Worm (Caenorhabditis elegans): ENCODE data around the gene cdh-9.

The cdh-9 gene

DNA sequence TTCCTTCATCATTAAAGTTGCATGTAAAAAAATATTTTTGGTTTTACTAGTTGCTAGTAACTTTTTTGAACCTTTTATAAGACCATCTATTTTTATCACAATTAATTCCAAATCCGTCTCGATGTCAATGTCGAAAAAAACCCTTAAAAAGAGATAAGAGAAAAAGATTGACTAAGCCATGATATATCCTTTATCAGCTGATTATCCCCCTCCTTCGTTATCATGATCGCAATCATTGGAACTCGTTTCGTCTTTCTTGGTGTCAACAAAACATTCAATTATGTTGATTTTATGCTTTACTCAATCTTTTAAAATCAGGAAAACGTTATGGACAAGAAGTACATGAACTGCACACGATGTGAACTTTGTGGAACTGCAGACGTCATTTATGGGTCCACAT, 36.9 kb upstream of the cdh-9 start, which contains the start of gene K08B5.1:
Gene K08B5.1 (plus strand): TSS at position 318 of the 400 bp plus-strand sequence.
- no peak for TF ChIP-seq ceh-82 (tag; optimal IDR thresholded peaks at IDR 0.05)
- no peak for TF ChIP-seq crh-2 (tag; optimal IDR thresholded peaks at IDR 0.05)
- TF ChIP-seq ZK546.5 (tag; optimal IDR thresholded peaks at IDR 0.05): no peak
- no peak for TF ChIP-seq nhr-23 (tag; optimal IDR thresholded peaks at IDR 0.05)
- no peak for TF ChIP-seq nhr-10 (tag; optimal IDR thresholded peaks at IDR 0.05)
- TF ChIP-seq sma-9 (GFP tag; optimal IDR thresholded peaks at IDR 0.05): peak; percentile 25
- no peak for TF ChIP-seq sma-9 (tag; optimal IDR thresholded peaks at IDR 0.05)
- TF ChIP-seq unc-39 (tag; optimal IDR thresholded peaks at IDR 0.05): no peak
- peak; percentile 18 for TF ChIP-seq nhr-21 (tag; optimal IDR thresholded peaks at IDR 0.05)
- no peak for TF ChIP-seq lsy-2 (tag; optimal IDR thresholded peaks at IDR 0.05)

DNA sequence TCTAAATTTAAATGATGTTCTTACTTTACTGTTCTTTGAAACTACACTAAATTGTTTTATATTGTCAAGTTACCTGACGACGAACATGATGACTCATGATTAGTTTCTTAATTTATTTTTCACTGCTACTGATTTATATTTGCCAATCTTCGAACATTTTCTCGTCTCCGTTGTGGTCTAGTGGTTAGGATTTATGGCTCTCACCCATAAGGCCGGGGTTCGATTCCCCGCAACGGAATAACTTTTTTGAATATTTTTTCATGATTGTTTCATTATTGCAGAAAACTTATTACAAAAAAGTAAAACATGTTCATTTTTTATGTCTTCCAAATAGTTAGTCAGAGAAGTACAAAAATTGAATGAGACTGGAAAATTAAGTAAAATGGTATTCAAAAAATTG, 36.3 kb upstream of the cdh-9 start:
- TF ChIP-seq fos-1 (tag; optimal IDR thresholded peaks at IDR 0.05) (peak; percentile 82), unc-62 (GFP tag; optimal IDR thresholded peaks at IDR 0.05) (no peak), elt-3 (tag; optimal IDR thresholded peaks at IDR 0.05) (no peak), dmd-4 (tag; optimal IDR thresholded peaks at IDR 0.05) (no peak), ama-1 (optimal IDR thresholded peaks at IDR 0.05) (no peak), sma-9 (GFP tag; optimal IDR thresholded peaks at IDR 0.05) (peak; percentile 55), sma-9 (tag; optimal IDR thresholded peaks at IDR 0.05) (no peak), unc-55 (GFP tag; optimal IDR thresholded peaks at IDR 0.05) (peak; percentile 10), mbf-1 (tag; optimal IDR thresholded peaks at IDR 0.05) (no peak), nhr-11 (tag; optimal IDR thresholded peaks at IDR 0.05) (no peak), F13H6.1 (tag; optimal IDR thresholded peaks at IDR 0.05) (no peak), nhr-12 (tag; optimal IDR thresholded peaks at IDR 0.05) (no peak), nhr-129 (tag; optimal IDR thresholded peaks at IDR 0.05) (no peak), zag-1 (tag; optimal IDR thresholded peaks at IDR 0.05) (no peak), sma-3 (GFP tag; optimal IDR thresholded peaks at IDR 0.05) (peak; percentile 72), nhr-10 (tag; optimal IDR thresholded peaks at IDR 0.05) (no peak), egl-27 (tag; optimal IDR thresholded peaks at IDR 0.05) (peak; percentile 29), ztf-4 (tag; optimal IDR thresholded peaks at IDR 0.05) (no peak), nhr-237 (tag; optimal IDR thresholded peaks at IDR 0.05) (no peak), blmp-1 (tag; optimal IDR thresholded peaks at IDR 0.05; ENCODE audit: insufficient read depth) (no peak), lin-39 (tag; optimal IDR thresholded peaks at IDR 0.05) (no peak), lsy-2 (tag; optimal IDR thresholded peaks at IDR 0.05) (peak in 1 of 2 experiments; percentile 39), ceh-82 (tag; optimal IDR thresholded peaks at IDR 0.05) (no peak), skn-1 (tag; optimal IDR thresholded peaks at IDR 0.05) (no peak), ztf-1 (GFP tag; conservative IDR thresholded peaks at IDR 0.05) (no peak), nhr-77 (tag; optimal IDR thresholded peaks at IDR 0.05) (no peak), sem-4 (tag; optimal IDR thresholded peaks at IDR 0.05) (peak; percentile 3), nhr-23 (tag; optimal IDR thresholded peaks at IDR 0.05) (no peak), gmeb-1 (tag; optimal IDR thresholded peaks at IDR 0.05) (no peak), nhr-21 (tag; optimal IDR thresholded peaks at IDR 0.05) (peak; percentile 19), nhr-25 (tag; optimal IDR thresholded peaks at IDR 0.05) (peak; percentile 5), ZK546.5 (tag; optimal IDR thresholded peaks at IDR 0.05) (no peak), crh-2 (tag; optimal IDR thresholded peaks at IDR 0.05) (peak; percentile 59), snpc-4 (tag; optimal IDR thresholded peaks at IDR 0.05) (no peak), C34F6.9 (tag; optimal IDR thresholded peaks at IDR 0.05) (peak; percentile 28), ztf-11 (tag; optimal IDR thresholded peaks at IDR 0.05) (no peak), peb-1 (tag; optimal IDR thresholded peaks at IDR 0.05) (no peak)

DNA sequence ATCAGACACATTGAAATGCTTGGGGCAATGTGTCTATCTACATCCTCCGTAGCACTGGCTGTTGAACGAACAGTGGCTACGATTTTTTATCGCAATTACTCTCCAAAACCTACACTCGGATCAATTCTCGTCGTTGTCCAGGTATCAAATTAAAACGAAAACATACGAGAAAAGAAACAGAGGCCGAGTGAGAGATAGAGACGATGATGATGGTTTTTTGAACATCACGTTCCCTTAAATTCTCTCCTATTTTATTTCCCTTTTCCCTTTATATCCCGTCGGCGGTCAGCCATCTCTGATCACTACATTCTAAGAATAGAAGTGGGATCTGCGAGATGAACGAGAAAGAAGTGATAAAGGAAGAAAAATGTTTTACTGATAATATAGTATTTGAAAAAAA, 35.6 kb upstream of the cdh-9 start:
- TF ChIP-seq dmd-4 (tag; optimal IDR thresholded peaks at IDR 0.05) (no peak), blmp-1 (tag; optimal IDR thresholded peaks at IDR 0.05; ENCODE audit: insufficient read depth) (peak; percentile 32), nhr-21 (tag; optimal IDR thresholded peaks at IDR 0.05) (peak; percentile 44), sma-9 (GFP tag; optimal IDR thresholded peaks at IDR 0.05) (peak; percentile 41), sma-9 (tag; optimal IDR thresholded peaks at IDR 0.05) (no peak), sma-3 (GFP tag; optimal IDR thresholded peaks at IDR 0.05) (peak; percentile 26)

DNA sequence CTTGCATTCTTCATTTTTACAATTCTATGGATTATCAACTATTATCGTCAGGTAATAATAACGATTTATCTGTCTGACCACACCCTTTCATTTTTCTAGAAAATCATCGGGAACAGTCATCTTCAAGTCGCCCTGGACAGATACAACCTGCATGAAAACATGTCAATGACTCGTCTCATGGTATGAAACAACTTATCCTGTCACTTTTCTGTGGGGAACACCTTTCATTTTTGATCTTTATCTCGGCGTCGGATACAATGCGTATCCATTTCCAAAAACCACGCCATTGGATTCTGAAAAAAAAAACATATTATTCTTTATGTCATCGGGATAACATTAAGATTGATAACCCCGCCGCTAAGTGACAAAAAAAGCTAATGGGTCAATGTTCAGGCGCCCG, 34.1 kb upstream of the cdh-9 start:
- TF ChIP-seq snpc-4 (tag; optimal IDR thresholded peaks at IDR 0.05) (no peak), sma-3 (GFP tag; optimal IDR thresholded peaks at IDR 0.05) (peak; percentile 56)

Data from whole organism, L2 larva.